Worm (Caenorhabditis elegans) whole organism, L2 larva: ENCODE data around the gene C04E6.8.

ENCODE experiments used
- C34F6.9 ChIP-seq: fragments of 150-350 bp; optimal IDR thresholded peaks from 2 replicates; lab custom pipeline; 2014; ENCODE audit warnings: missing biosample characterization, missing genetic modification characterization
- F13H6.1 ChIP-seq: sonication (generic microtip); optimal IDR thresholded peaks from 2 replicates; lab custom pipeline; 2016; ENCODE audit warnings: missing genetic modification characterization, missing compliant biosample characterization
- R02D3.7 ChIP-seq: fragments of 150-350 bp; optimal IDR thresholded peaks from 2 replicates; lab custom pipeline; 2014; ENCODE audit warnings: missing biosample characterization, missing genetic modification characterization
- Y55F3AM.14 ChIP-seq: fragments of 200-800 bp; sonication (Bioruptor generic); optimal IDR thresholded peaks from 2 replicates; lab custom pipeline; 2018; ENCODE audit warnings: mild to moderate bottlenecking, missing genetic modification characterization, missing compliant biosample characterization
- ZK546.5 ChIP-seq: sonication (generic microtip); optimal IDR thresholded peaks from 2 replicates; lab custom pipeline; 2017; ENCODE audit warnings: missing biosample characterization, missing genetic modification characterization
- alr-1 ChIP-seq: fragments of 150-350 bp; optimal IDR thresholded peaks from 2 replicates; lab custom pipeline; 2014; ENCODE audit warnings: missing biosample characterization, missing genetic modification characterization
- ama-1 ChIP-seq: fragments of 150-350 bp; optimal IDR thresholded peaks from 2 replicates; lab custom pipeline; 2018; ENCODE audit warnings: inconsistent platforms
- blmp-1 ChIP-seq: sonication (generic microtip); optimal IDR thresholded peaks from 2 replicates; lab custom pipeline; 2017; ENCODE audit warnings: missing genetic modification characterization, mild to moderate bottlenecking, missing compliant biosample characterization, antibody characterized with exemption, moderate library complexity; ENCODE audit not compliant: insufficient read depth
- ceh-16 ChIP-seq: fragments of 150-350 bp; optimal IDR thresholded peaks from 2 replicates; lab custom pipeline; 2014; ENCODE audit warnings: missing biosample characterization, missing genetic modification characterization
- ceh-82 ChIP-seq: fragments of 150-350 bp; optimal IDR thresholded peaks from 2 replicates; lab custom pipeline; 2014; ENCODE audit warnings: missing biosample characterization, missing genetic modification characterization
- crh-2 ChIP-seq: sonication (generic microtip); optimal IDR thresholded peaks from 2 replicates; lab custom pipeline; 2017; ENCODE audit warnings: missing biosample characterization, missing genetic modification characterization
- dmd-4 ChIP-seq: sonication (generic microtip); optimal IDR thresholded peaks from 2 replicates; lab custom pipeline; 2017; ENCODE audit warnings: missing biosample characterization, missing genetic modification characterization
- egl-27 ChIP-seq: sonication (generic microtip); optimal IDR thresholded peaks from 3 replicates; lab custom pipeline; 2017; ENCODE audit warnings: missing biosample characterization, missing genetic modification reagents, missing genetic modification characterization
- elt-1 ChIP-seq: fragments of 150-350 bp; optimal IDR thresholded peaks from 2 replicates; lab custom pipeline; 2014; ENCODE audit warnings: missing biosample characterization, missing genetic modification characterization
- elt-3 ChIP-seq: sonication (generic microtip); optimal IDR thresholded peaks from 2 replicates; lab custom pipeline; 2017; ENCODE audit warnings: missing biosample characterization, missing genetic modification characterization
- fos-1 ChIP-seq: fragments of 150-350 bp; optimal IDR thresholded peaks from 2 replicates; lab custom pipeline; 2014; ENCODE audit warnings: missing biosample characterization, missing genetic modification characterization
- gmeb-1 ChIP-seq: fragments of 150-350 bp; optimal IDR thresholded peaks from 2 replicates; lab custom pipeline; 2014; ENCODE audit warnings: missing biosample characterization, missing genetic modification characterization
- lin-11 ChIP-seq: fragments of 150-350 bp; sonication (generic microtip); optimal IDR thresholded peaks from 2 replicates; lab custom pipeline; 2014; ENCODE audit warnings: missing biosample characterization, missing genetic modification characterization, inconsistent platforms, mixed read lengths
- lin-39 ChIP-seq: fragments of 150-350 bp; optimal IDR thresholded peaks from 2 replicates; lab custom pipeline; 2014; ENCODE audit warnings: missing biosample characterization, missing genetic modification reagents, missing genetic modification characterization
- lsy-2 ChIP-seq, 2 experiments: fragments of 150-350 bp in 1 of 2; sonication (generic microtip) in 1 of 2; optimal IDR thresholded peaks; 2 replicates each; lab custom pipeline; 2014 to 2017; ENCODE audit warnings: missing biosample characterization in 2 of 2, missing genetic modification characterization in 2 of 2
- mab-5 ChIP-seq: fragments of 150-350 bp; optimal IDR thresholded peaks from 2 replicates; lab custom pipeline; 2014; ENCODE audit warnings: missing biosample characterization, missing genetic modification characterization
- mbf-1 ChIP-seq: sonication (generic microtip); optimal IDR thresholded peaks from 2 replicates; lab custom pipeline; 2017; ENCODE audit warnings: missing biosample characterization, missing genetic modification characterization
- mdl-1 ChIP-seq, 2 experiments: fragments of 150-350 bp in 1 of 2; sonication (generic microtip) in 1 of 2; optimal IDR thresholded peaks; 2 replicates each; lab custom pipeline; 2017; ENCODE audit warnings: missing biosample characterization in 2 of 2, missing genetic modification characterization in 2 of 2
- nhr-10 ChIP-seq: sonication (generic microtip); optimal IDR thresholded peaks from 2 replicates; lab custom pipeline; 2017; ENCODE audit warnings: missing biosample characterization, missing genetic modification characterization
- nhr-11 ChIP-seq: fragments of 150-350 bp; optimal IDR thresholded peaks from 2 replicates; lab custom pipeline; 2014; ENCODE audit warnings: missing biosample characterization, missing genetic modification characterization
- nhr-12 ChIP-seq: fragments of 150-350 bp; optimal IDR thresholded peaks from 2 replicates; lab custom pipeline; 2014; ENCODE audit warnings: missing biosample characterization, missing genetic modification characterization
- nhr-129 ChIP-seq: fragments of 150-350 bp; optimal IDR thresholded peaks from 2 replicates; lab custom pipeline; 2014; ENCODE audit warnings: missing biosample characterization, missing genetic modification characterization
- nhr-21 ChIP-seq: fragments of 150-350 bp; optimal IDR thresholded peaks from 2 replicates; lab custom pipeline; 2014; ENCODE audit warnings: missing biosample characterization, missing genetic modification characterization
- nhr-23 ChIP-seq: fragments of 150-350 bp; optimal IDR thresholded peaks from 2 replicates; lab custom pipeline; 2014; ENCODE audit warnings: missing biosample characterization, missing genetic modification reagents, missing genetic modification characterization
- nhr-237 ChIP-seq: fragments of 150-350 bp; optimal IDR thresholded peaks from 2 replicates; lab custom pipeline; 2014; ENCODE audit warnings: missing biosample characterization, missing genetic modification characterization
- nhr-25 ChIP-seq: fragments of 150-350 bp; sonication (generic microtip); optimal IDR thresholded peaks from 3 replicates; lab custom pipeline; 2014; ENCODE audit warnings: missing biosample characterization, missing genetic modification characterization
- nhr-6 ChIP-seq: fragments of 150-350 bp; optimal IDR thresholded peaks from 2 replicates; lab custom pipeline; 2014; ENCODE audit warnings: missing biosample characterization, missing genetic modification characterization
- nhr-77 ChIP-seq: fragments of 150-350 bp; optimal IDR thresholded peaks from 2 replicates; lab custom pipeline; 2014; ENCODE audit warnings: missing biosample characterization, missing genetic modification characterization
- peb-1 ChIP-seq: fragments of 150-350 bp; optimal IDR thresholded peaks from 2 replicates; lab custom pipeline; 2014; ENCODE audit warnings: missing biosample characterization, missing genetic modification characterization
- sem-4 ChIP-seq: fragments of 150-350 bp; optimal IDR thresholded peaks from 2 replicates; lab custom pipeline; 2014; ENCODE audit warnings: missing biosample characterization, missing genetic modification reagents, missing genetic modification characterization
- skn-1 ChIP-seq: sonication (generic microtip); optimal IDR thresholded peaks from 2 replicates; lab custom pipeline; 2017; ENCODE audit warnings: missing biosample characterization, missing genetic modification characterization
- sma-3 ChIP-seq: sonication (generic microtip); optimal IDR thresholded peaks from 2 replicates; lab custom pipeline; 2016; ENCODE audit warnings: missing genetic modification reagents, missing genetic modification characterization, missing compliant biosample characterization
- sma-9 ChIP-seq, 2 experiments: fragments of 150-350 bp in 1 of 2; sonication (generic microtip) in 1 of 2; optimal IDR thresholded peaks; 2 replicates each; lab custom pipeline; 2014 to 2016; ENCODE audit warnings: missing genetic modification characterization in 2 of 2, mild to moderate bottlenecking in 1 of 2, missing biosample characterization in 1 of 2, missing compliant biosample characterization in 1 of 2, missing genetic modification reagents in 1 of 2, moderate library complexity in 1 of 2
- snpc-4 ChIP-seq: fragments of 150-350 bp; optimal IDR thresholded peaks from 2 replicates; lab custom pipeline; 2014; ENCODE audit warnings: missing biosample characterization, missing genetic modification characterization
- unc-39 ChIP-seq: fragments of 150-350 bp; optimal IDR thresholded peaks from 2 replicates; lab custom pipeline; 2014; ENCODE audit warnings: missing biosample characterization, missing genetic modification characterization
- unc-55 ChIP-seq: fragments of 150-350 bp; sonication (generic microtip); optimal IDR thresholded peaks from 3 replicates; lab custom pipeline; 2014; ENCODE audit warnings: missing biosample characterization, missing genetic modification reagents, missing genetic modification characterization
- unc-62 ChIP-seq: fragments of 150-350 bp; optimal IDR thresholded peaks from 2 replicates; lab custom pipeline; 2014; ENCODE audit warnings: missing biosample characterization, missing genetic modification reagents, missing genetic modification characterization
- zag-1 ChIP-seq: fragments of 150-350 bp; optimal IDR thresholded peaks from 2 replicates; lab custom pipeline; 2014; ENCODE audit warnings: missing biosample characterization, missing genetic modification characterization
- ztf-1 ChIP-seq: fragments of 200-800 bp; sonication (Bioruptor generic); conservative IDR thresholded peaks from 2 replicates; pipeline ENCODE4 v1.3.6; 2022; ENCODE audit warnings: missing genetic modification characterization, missing compliant biosample characterization
- ztf-11 ChIP-seq: sonication (generic microtip); optimal IDR thresholded peaks from 2 replicates; lab custom pipeline; 2017; ENCODE audit warnings: missing biosample characterization, missing genetic modification characterization
- ztf-4 ChIP-seq: fragments of 150-350 bp; optimal IDR thresholded peaks from 2 replicates; lab custom pipeline; 2014; ENCODE audit warnings: missing biosample characterization, missing genetic modification characterization

The C04E6.8 gene

DNA sequence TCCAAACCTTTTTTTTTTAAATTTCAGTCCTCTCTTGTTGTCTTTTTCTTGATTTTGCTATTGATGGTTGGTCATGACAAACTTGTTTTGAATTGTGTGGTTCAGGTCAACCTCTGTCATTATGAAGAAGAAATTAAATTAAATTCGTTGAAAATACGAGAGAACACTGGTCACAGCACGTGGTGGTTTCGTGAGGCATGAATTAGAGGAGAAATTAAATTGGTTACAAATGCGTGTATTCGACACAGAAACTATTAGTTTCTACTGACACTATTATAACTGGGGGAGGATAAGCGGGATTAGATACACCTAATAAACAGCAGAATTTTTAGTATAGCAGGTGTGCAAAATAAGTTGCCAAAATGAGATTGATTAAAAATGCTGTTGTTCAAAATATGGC is 31.6 kb downstream of the C04E6.8 start:
- TF ChIP-seq sem-4 (no peak), snpc-4 (tag; lab: Kevin White, UChicago) (no peak)

ce11 chrV:5851631-5852030 is 32.0 kb downstream of the C04E6.8 start:
- TF ChIP-seq lsy-2 (tag; optimal IDR thresholded peaks at IDR 0.05; lab: Kevin White, UChicago), result no peak
- no peak for TF ChIP-seq peb-1 (tag; lab: Kevin White, UChicago)
- peak; percentile 36 for TF ChIP-seq sma-9 (GFP tag; optimal IDR thresholded peaks at IDR 0.05; lab: Kevin White, UChicago)
- TF ChIP-seq sma-9 (tag; optimal IDR thresholded peaks at IDR 0.05; lab: Kevin White, UChicago), result no peak
- TF ChIP-seq nhr-129 (tag; lab: Kevin White, UChicago), result peak; percentile 73
- TF ChIP-seq F13H6.1 (tag; lab: Kevin White, UChicago), result peak; percentile 16
- no peak for TF ChIP-seq elt-3 (tag; lab: Kevin White, UChicago)

DNA sequence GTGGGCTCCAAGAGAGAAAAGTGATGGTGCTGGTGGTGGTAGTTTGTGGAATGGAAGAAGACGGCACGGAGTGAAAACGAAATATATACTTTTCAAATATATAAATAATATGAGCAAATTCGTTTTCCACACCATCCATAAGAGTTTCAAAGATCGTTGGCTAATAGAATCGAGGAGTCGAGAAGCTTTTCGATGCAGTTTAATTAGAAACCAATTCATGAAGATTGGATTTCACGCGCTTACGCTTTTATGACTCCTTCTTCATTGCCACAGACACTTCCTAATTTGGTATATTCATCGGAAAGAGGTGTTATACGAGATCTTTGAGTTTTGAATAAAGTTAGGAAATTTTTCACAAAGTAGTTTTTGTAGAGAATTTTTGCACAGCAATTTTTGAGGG is 33.0 kb downstream of the C04E6.8 start:
- TF ChIP-seq fos-1 (tag; lab: Kevin White, UChicago), result no peak
- TF ChIP-seq sem-4, result no peak
- TF ChIP-seq sma-9 (GFP tag; optimal IDR thresholded peaks at IDR 0.05; lab: Kevin White, UChicago), result no peak
- no peak for TF ChIP-seq sma-9 (tag; optimal IDR thresholded peaks at IDR 0.05; lab: Kevin White, UChicago)
- TF ChIP-seq crh-2 (tag; lab: Kevin White, UChicago), result no peak
- no peak for TF ChIP-seq mbf-1 (tag; lab: Kevin White, UChicago)
- TF ChIP-seq ceh-82 (tag; lab: Kevin White, UChicago), result no peak
- no peak for TF ChIP-seq ama-1
- TF ChIP-seq nhr-129 (tag; lab: Kevin White, UChicago), result no peak
- no peak for TF ChIP-seq nhr-237 (tag; lab: Kevin White, UChicago)

- TF ChIP-seq elt-3 (tag; lab: Kevin White, UChicago), result no peak
- TF ChIP-seq nhr-237 (tag; lab: Kevin White, UChicago), result no peak
- peak; percentile 59 for TF ChIP-seq unc-55 (GFP tag; lab: Kevin White, UChicago)
- TF ChIP-seq ceh-82 (tag; lab: Kevin White, UChicago), result no peak
- TF ChIP-seq ama-1, result no peak
- TF ChIP-seq egl-27 (tag; lab: Kevin White, UChicago), result no peak
- no peak for TF ChIP-seq nhr-11
- TF ChIP-seq nhr-6, result no peak
- TF ChIP-seq mab-5 (tag; lab: Kevin White, UChicago), result no peak
- no peak for TF ChIP-seq unc-39 (tag; lab: Kevin White, UChicago)
- no peak for TF ChIP-seq elt-1 (tag; lab: Kevin White, UChicago)
- TF ChIP-seq R02D3.7 (tag; lab: Kevin White, UChicago), result no peak
- TF ChIP-seq ztf-4 (tag; lab: Kevin White, UChicago), result peak; percentile 19
- TF ChIP-seq lin-39 (tag; lab: Kevin White, UChicago), result no peak
- no peak for TF ChIP-seq mdl-1 (tag; optimal IDR thresholded peaks at IDR 0.05; lab: Kevin White, UChicago)
- TF ChIP-seq nhr-77 (tag; lab: Kevin White, UChicago), result no peak
- TF ChIP-seq nhr-12 (tag; lab: Kevin White, UChicago), result no peak
- TF ChIP-seq nhr-23 (tag; lab: Kevin White, UChicago), result no peak
- TF ChIP-seq ztf-11 (tag; lab: Kevin White, UChicago), result no peak
- no peak for TF ChIP-seq Y55F3AM.14
- no peak for TF ChIP-seq gmeb-1 (tag; lab: Kevin White, UChicago)
- no peak for TF ChIP-seq sma-9 (GFP tag; optimal IDR thresholded peaks at IDR 0.05; lab: Kevin White, UChicago)
- no peak for TF ChIP-seq sma-9 (tag; optimal IDR thresholded peaks at IDR 0.05; lab: Kevin White, UChicago)
- TF ChIP-seq blmp-1, result no peak
- no peak for TF ChIP-seq sma-3 (GFP tag; lab: Kevin White, UChicago)
- peak; percentile 16 for TF ChIP-seq nhr-25
- no peak for TF ChIP-seq unc-62 (GFP tag; lab: Kevin White, UChicago)
- TF ChIP-seq lsy-2 (tag; optimal IDR thresholded peaks at IDR 0.05; lab: Kevin White, UChicago), result no peak
- no peak for TF ChIP-seq nhr-21
- TF ChIP-seq nhr-129 (tag; lab: Kevin White, UChicago), result peak; percentile 55
- no peak for TF ChIP-seq lin-11 (tag; lab: Kevin White, UChicago)
- TF ChIP-seq crh-2 (tag; lab: Kevin White, UChicago), result no peak
- TF ChIP-seq nhr-10, result no peak
- TF ChIP-seq sem-4, result no peak
- peak; percentile 53 for TF ChIP-seq F13H6.1 (tag; lab: Kevin White, UChicago)
- TF ChIP-seq dmd-4 (tag; lab: Kevin White, UChicago), result no peak
- TF ChIP-seq alr-1 (tag; lab: Kevin White, UChicago), result no peak
- TF ChIP-seq ceh-16 (tag; lab: Kevin White, UChicago), result no peak
- TF ChIP-seq zag-1 (tag; lab: Kevin White, UChicago), result no peak
- TF ChIP-seq C34F6.9 (tag; lab: Kevin White, UChicago), result peak; percentile 11
- no peak for TF ChIP-seq ZK546.5
- no peak for TF ChIP-seq skn-1 (tag; lab: Kevin White, UChicago)
- no peak for TF ChIP-seq ztf-1
Measured at ce11 chrV:5848015-5848609, 35.5 kb downstream of the C04E6.8 start.
